Fruit fly (Drosophila melanogaster): ENCODE data around the gene hoe2.

Gene hoe2

dm6 chr2L:4945300-4945699 is 9.1 kb upstream of the hoe2 start, which contains the start of the genes mRpL24 and betaggt-I:
Gene mRpL24 (minus strand): TSS chr2L:4945361.
Gene betaggt-I (plus strand): TSS chr2L:4945579.
- TF ChIP-seq ab (GFP tag; optimal IDR thresholded peaks at IDR 0.05) = peak; percentile 35
- TF ChIP-seq CG32767 (GFP tag; IDR thresholded peaks at IDR 0.05) = peak; percentile 97
- TF ChIP-seq CG4404 (GFP tag; IDR thresholded peaks at IDR 0.05) = peak; percentile 85
- TF ChIP-seq cas (GFP tag; IDR thresholded peaks at IDR 0.05) = peak; percentile 89
- no peak for TF ChIP-seq eyg (GFP tag; optimal IDR thresholded peaks at IDR 0.05)
- no peak for TF ChIP-seq D (optimal IDR thresholded peaks at IDR 0.05)
- peak; percentile 90 for TF ChIP-seq D (GFP tag; optimal IDR thresholded peaks at IDR 0.05)
- TF ChIP-seq Usf (GFP tag; optimal IDR thresholded peaks at IDR 0.05) = peak; percentile 91
- TF ChIP-seq rib (GFP tag; IDR thresholded peaks at IDR 0.05) = peak; percentile 92
- peak; percentile 97 for TF ChIP-seq Ssrp (tag; optimal IDR thresholded peaks at IDR 0.05)
- peak; percentile 95 for TF ChIP-seq CG13296 (GFP tag; optimal IDR thresholded peaks at IDR 0.05)
- peak; percentile 98 for TF ChIP-seq Sox102F (GFP tag; optimal IDR thresholded peaks at IDR 0.05)
- peak; percentile 96 for TF ChIP-seq CG8388 (GFP tag; optimal IDR thresholded peaks at IDR 0.05)
- peak; percentile 95 for TF ChIP-seq oc (tag; optimal IDR thresholded peaks at IDR 0.05)
- TF ChIP-seq Fer1 (GFP tag; optimal IDR thresholded peaks at IDR 0.05) = peak; percentile 96
- TF ChIP-seq Deaf1 (tag; optimal IDR thresholded peaks at IDR 0.05) = peak; percentile 81
- no peak for TF ChIP-seq pita (GFP tag; optimal IDR thresholded peaks at IDR 0.05)
- TF ChIP-seq gt (GFP tag; IDR thresholded peaks at IDR 0.05) = peak; percentile 90
- TF ChIP-seq jing (GFP tag; optimal IDR thresholded peaks at IDR 0.05) = peak; percentile 75
- peak; percentile 81 for TF ChIP-seq CG10321 (GFP tag; IDR thresholded peaks at IDR 0.05)
- peak; percentile 96 for TF ChIP-seq gce (GFP tag; IDR thresholded peaks at IDR 0.05)
- peak; percentile 80 for TF ChIP-seq pum (GFP tag; optimal IDR thresholded peaks at IDR 0.05)
- TF ChIP-seq disco-r (GFP tag; optimal IDR thresholded peaks at IDR 0.05) = peak; percentile 53
- peak; percentile 97 for TF ChIP-seq stc (GFP tag; IDR thresholded peaks at IDR 0.05)
- peak; percentile 96 for TF ChIP-seq H15 (GFP tag; IDR thresholded peaks at IDR 0.05)
- TF ChIP-seq CG2889 (GFP tag; IDR thresholded peaks at IDR 0.05) = peak; percentile 95
- peak; percentile 83 for TF ChIP-seq CG10959 (GFP tag; IDR thresholded peaks at IDR 0.05)
- no peak for TF ChIP-seq CG8478 (optimal IDR thresholded peaks at IDR 0.05)
- peak; percentile 97 for TF ChIP-seq lab (GFP tag; optimal IDR thresholded peaks at IDR 0.05)
- TF ChIP-seq vvl (GFP tag; IDR thresholded peaks at IDR 0.05) = peak; percentile 99
- peak; percentile 99 for TF ChIP-seq nmo (GFP tag; optimal IDR thresholded peaks at IDR 0.05)
- no peak for TF ChIP-seq Opbp (GFP tag; IDR thresholded peaks at IDR 0.05; ENCODE audit: partially characterized antibody)
- TF ChIP-seq CG11247 (GFP tag; IDR thresholded peaks at IDR 0.05) = peak; percentile 93
- TF ChIP-seq Ptx1 (GFP tag; IDR thresholded peaks at IDR 0.05) = peak; percentile 98
- peak; percentile 95 for TF ChIP-seq lmd (GFP tag; IDR thresholded peaks at IDR 0.05)
- TF ChIP-seq Myb (GFP tag; optimal IDR thresholded peaks at IDR 0.05) = peak; percentile 50
- TF ChIP-seq CG14441 (GFP tag; IDR thresholded peaks at IDR 0.05) = peak; percentile 97
- TF ChIP-seq cwo (GFP tag; optimal IDR thresholded peaks at IDR 0.05) = peak; percentile 89
- peak; percentile 86 for TF ChIP-seq schlank (tag; optimal IDR thresholded peaks at IDR 0.05)
- TF ChIP-seq zf30C (GFP tag; optimal IDR thresholded peaks at IDR 0.05) = peak; percentile 12
- TF ChIP-seq CG8089 (GFP tag; optimal IDR thresholded peaks at IDR 0.05) = peak; percentile 55
- TF ChIP-seq CG18619 (GFP tag; optimal IDR thresholded peaks at IDR 0.05) = peak; percentile 93
- no peak for TF ChIP-seq cad (GFP tag; optimal IDR thresholded peaks at IDR 0.05)
- no peak for TF ChIP-seq Kr (GFP tag; optimal IDR thresholded peaks at IDR 0.05)
- no peak for TF ChIP-seq CG6791 (GFP tag; IDR thresholded peaks at IDR 0.05; ENCODE audit: partially characterized antibody)
- peak; percentile 97 for TF ChIP-seq CG18599 (GFP tag; optimal IDR thresholded peaks at IDR 0.05)
- TF ChIP-seq CG10565 (GFP tag; optimal IDR thresholded peaks at IDR 0.05) = peak; percentile 71
- peak; percentile 94 for TF ChIP-seq CG11456 (GFP tag; IDR thresholded peaks at IDR 0.05)
- TF ChIP-seq fd96Cb (tag; optimal IDR thresholded peaks at IDR 0.05) = peak; percentile 94
- TF ChIP-seq ken (GFP tag; IDR thresholded peaks at IDR 0.05) = peak; percentile 97
- peak; percentile 89 for TF ChIP-seq pho (GFP tag; optimal IDR thresholded peaks at IDR 0.05)
- TF ChIP-seq CG17829 (tag; optimal IDR thresholded peaks at IDR 0.05) = peak; percentile 98

Data from whole organism, embryonic.